Worm (Caenorhabditis elegans): ENCODE data around the gene ZK550.2.

The ZK550.2 gene

ce11 chrIV:17245200-17245599 lies at the start of gene ZK550.2:
ZK550.2 (plus strand) TSS chrIV:17245584.
- TF ChIP-seq hmg-11 (tag; optimal IDR thresholded peaks at IDR 0.05) (no peak), nhr-28 (tag; optimal IDR thresholded peaks at IDR 0.05) (no peak), unc-62 (GFP tag; optimal IDR thresholded peaks at IDR 0.05) (no peak), pqm-1 (tag; optimal IDR thresholded peaks at IDR 0.05) (peak; percentile 99), snpc-4 (tag; optimal IDR thresholded peaks at IDR 0.05) (no peak), R02D3.7 (tag; optimal IDR thresholded peaks at IDR 0.05) (no peak), ceh-82 (tag; optimal IDR thresholded peaks at IDR 0.05) (no peak), elt-3 (tag; optimal IDR thresholded peaks at IDR 0.05) (no peak), nfya-1 (tag; optimal IDR thresholded peaks at IDR 0.05; ENCODE audit: insufficient read depth) (no peak), ztf-4 (tag; optimal IDR thresholded peaks at IDR 0.05) (no peak), nhr-76 (tag; optimal IDR thresholded peaks at IDR 0.05) (no peak), nhr-67 (tag; optimal IDR thresholded peaks at IDR 0.05) (no peak), lin-15B (tag; optimal IDR thresholded peaks at IDR 0.05) (no peak), skn-1 (tag; optimal IDR thresholded peaks at IDR 0.05) (peak; percentile 22), egl-27 (tag; optimal IDR thresholded peaks at IDR 0.05) (no peak), pha-4 (tag; optimal IDR thresholded peaks at IDR 0.05) (peak; percentile 36), nhr-12 (tag; optimal IDR thresholded peaks at IDR 0.05) (no peak), ceh-28 (tag; optimal IDR thresholded peaks at IDR 0.05) (no peak), fos-1 (tag; optimal IDR thresholded peaks at IDR 0.05) (no peak), mdl-1 (tag; optimal IDR thresholded peaks at IDR 0.05) (no peak), ceh-9 (tag; optimal IDR thresholded peaks at IDR 0.05) (no peak), daf-12 (tag; optimal IDR thresholded peaks at IDR 0.05) (no peak), unc-39 (tag; optimal IDR thresholded peaks at IDR 0.05) (no peak), aly-2 (tag; optimal IDR thresholded peaks at IDR 0.05) (no peak), egl-5 (tag; optimal IDR thresholded peaks at IDR 0.05) (no peak), elt-2 (tag; optimal IDR thresholded peaks at IDR 0.05) (peak; percentile 99), jun-1 (tag; optimal IDR thresholded peaks at IDR 0.05) (peak; percentile 94), nhr-43 (tag; optimal IDR thresholded peaks at IDR 0.05; ENCODE audit: poor library complexity, severe bottlenecking) (no peak)

ce11 chrIV:17199706-17200105 lies 45.7 kb upstream of the ZK550.2 start:
- TF ChIP-seq sea-2 (GFP tag; optimal IDR thresholded peaks at IDR 0.05) = no peak
- TF ChIP-seq elt-1 (tag; optimal IDR thresholded peaks at IDR 0.05) = no peak
- no peak for TF ChIP-seq ceh-82 (tag; optimal IDR thresholded peaks at IDR 0.05)
- TF ChIP-seq unc-39 (tag; optimal IDR thresholded peaks at IDR 0.05) = no peak
- no peak for TF ChIP-seq ceh-9 (tag; optimal IDR thresholded peaks at IDR 0.05)
- no peak for TF ChIP-seq skn-1 (tag; optimal IDR thresholded peaks at IDR 0.05)
- TF ChIP-seq fkh-2 (tag; optimal IDR thresholded peaks at IDR 0.05) = no peak
- TF ChIP-seq jun-1 (tag; optimal IDR thresholded peaks at IDR 0.05) = no peak
- no peak for TF ChIP-seq nhr-11 (tag; optimal IDR thresholded peaks at IDR 0.05)
- TF ChIP-seq pqm-1 (tag; optimal IDR thresholded peaks at IDR 0.05) = no peak

- no peak for TF ChIP-seq daf-12 (tag; optimal IDR thresholded peaks at IDR 0.05)
- no peak for TF ChIP-seq ceh-16 (tag; optimal IDR thresholded peaks at IDR 0.05)
- no peak for TF ChIP-seq nhr-12 (tag; optimal IDR thresholded peaks at IDR 0.05)
Observed at ce11 chrIV:17206745-17207144, 38.6 kb upstream of the ZK550.2 start, which contains the start of gene cnnm-1. cnnm-1 (minus strand) TSS chrIV:17206845.

- TF ChIP-seq pha-4 (tag; optimal IDR thresholded peaks at IDR 0.05) (peak; percentile 56), aly-2 (tag; optimal IDR thresholded peaks at IDR 0.05) (no peak), egl-5 (tag; optimal IDR thresholded peaks at IDR 0.05) (no peak), pqm-1 (tag; optimal IDR thresholded peaks at IDR 0.05) (peak; percentile 34)
Observed at ce11 chrIV:17207864-17208263, 37.5 kb upstream of the ZK550.2 start.

DNA sequence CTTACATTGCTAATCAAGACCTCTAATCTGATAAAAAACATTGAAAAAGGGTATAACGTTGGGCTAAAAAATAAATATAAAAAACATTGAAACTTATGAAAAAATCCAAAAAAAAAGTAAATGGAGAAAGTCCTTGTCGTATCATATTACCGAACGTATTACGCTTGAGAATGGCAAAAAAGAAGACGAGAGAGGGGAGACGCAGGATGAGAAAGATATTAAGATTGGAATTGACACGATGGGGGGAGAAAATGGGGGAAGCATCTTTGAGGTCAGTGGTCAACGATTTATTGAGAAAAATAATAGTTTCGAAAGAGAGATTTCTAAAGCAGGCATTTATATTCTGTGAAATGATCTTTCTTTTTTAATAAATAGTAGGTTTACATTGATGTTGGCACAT lies 36.1 kb upstream of the ZK550.2 start:
- TF ChIP-seq nhr-77 (tag; optimal IDR thresholded peaks at IDR 0.05) (no peak), egl-5 (tag; optimal IDR thresholded peaks at IDR 0.05) (no peak), ceh-9 (tag; optimal IDR thresholded peaks at IDR 0.05) (no peak), tbx-2 (tag; optimal IDR thresholded peaks at IDR 0.05) (no peak), mdl-1 (tag; optimal IDR thresholded peaks at IDR 0.05) (no peak), nhr-76 (tag; optimal IDR thresholded peaks at IDR 0.05) (no peak), ztf-4 (tag; optimal IDR thresholded peaks at IDR 0.05) (no peak), lin-39 (tag; optimal IDR thresholded peaks at IDR 0.05) (no peak), nhr-237 (tag; optimal IDR thresholded peaks at IDR 0.05) (no peak), ceh-28 (tag; optimal IDR thresholded peaks at IDR 0.05) (no peak), nhr-28 (tag; optimal IDR thresholded peaks at IDR 0.05) (no peak), egl-27 (tag; optimal IDR thresholded peaks at IDR 0.05) (no peak), elt-3 (tag; optimal IDR thresholded peaks at IDR 0.05) (no peak), hmg-11 (tag; optimal IDR thresholded peaks at IDR 0.05) (no peak), nhr-12 (tag; optimal IDR thresholded peaks at IDR 0.05) (no peak), fos-1 (tag; optimal IDR thresholded peaks at IDR 0.05) (no peak), ZK546.5 (tag; optimal IDR thresholded peaks at IDR 0.05) (no peak), ama-1 (optimal IDR thresholded peaks at IDR 0.05) (no peak)
